Worm (Caenorhabditis elegans) whole organism, mixed stage, embryonic: ENCODE data around the gene chil-22.

Source experiments
- elt-3 ChIP-seq: fragments of 150-350 bp; optimal IDR thresholded peaks from 2 replicates; lab custom pipeline; 2014; ENCODE audit warnings: missing biosample characterization, missing genetic modification characterization
- lin-13 ChIP-seq: fragments of 150-350 bp; optimal IDR thresholded peaks from 2 replicates; lab custom pipeline; 2014; ENCODE audit warnings: missing biosample characterization, missing genetic modification characterization
- sptf-1 ChIP-seq: sonication (generic microtip); optimal IDR thresholded peaks from 2 replicates; lab custom pipeline; 2017; ENCODE audit warnings: mild to moderate bottlenecking, missing genetic modification characterization, moderate library complexity, missing compliant biosample characterization
- unc-39 ChIP-seq: fragments of 150-350 bp; optimal IDR thresholded peaks from 2 replicates; lab custom pipeline; 2014; ENCODE audit warnings: missing biosample characterization, missing genetic modification characterization
- zip-8 ChIP-seq: fragments of 150-350 bp; optimal IDR thresholded peaks from 2 replicates; lab custom pipeline; 2014; ENCODE audit warnings: missing biosample characterization, missing genetic modification characterization

DNA sequence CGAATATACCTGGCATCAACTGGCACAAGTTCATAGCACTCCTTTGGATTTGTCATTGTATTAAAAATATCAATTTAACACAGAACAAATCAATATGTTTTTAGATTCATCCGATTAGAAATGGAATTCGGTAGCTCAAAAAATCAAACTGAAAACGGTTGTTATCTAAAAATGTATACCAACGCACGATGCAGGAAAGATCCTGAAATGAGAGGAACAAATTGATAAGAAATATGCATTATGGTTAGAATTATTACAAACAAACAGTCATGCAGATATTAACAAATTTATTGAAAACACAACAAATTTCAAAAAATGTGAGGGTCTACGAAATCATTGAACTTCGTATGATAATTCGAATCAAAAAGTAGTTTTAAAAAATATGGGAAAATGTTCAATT is 4.0 kb upstream of the chil-22 start, which contains the start of gene T19H5.6:
- TF ChIP-seq lin-13 (tag; lab: Kevin White, UChicago) (no peak), elt-3 (tag; lab: Kevin White, UChicago) (no peak), zip-8 (no peak), sptf-1 (no peak), unc-39 (no peak)
